Worm (Caenorhabditis elegans): ENCODE results near the gene F42A10.9.

Gene F42A10.9

ce11 chrIII:6147903-6148302 is 16.5 kb upstream of the F42A10.9 start, which contains the start of gene Y42G9A.2:
Gene Y42G9A.2 (plus strand): TSS chrIII:6148186.
- TF ChIP-seq mdt-29 (GFP tag; IDR thresholded peaks at IDR 0.05) (no peak), zip-2 (tag; optimal IDR thresholded peaks at IDR 0.05) (peak; percentile 8), cey-2 (tag; optimal IDR thresholded peaks at IDR 0.05; ENCODE audit: borderline replicate concordance, insufficient read depth) (no peak), rbr-2 (tag; optimal IDR thresholded peaks at IDR 0.05) (no peak), ZK546.5 (tag; optimal IDR thresholded peaks at IDR 0.05) (no peak), aha-1 (tag) (peak; percentile 85), T20F7.1 (GFP tag; optimal IDR thresholded peaks at IDR 0.05) (peak; percentile 52)

- TF ChIP-seq daf-16 (GFP tag; optimal IDR thresholded peaks at IDR 0.05) (no peak), daf-16 (tag; optimal IDR thresholded peaks at IDR 0.05) (peak; percentile 41), tra-1 (GFP tag; IDR thresholded peaks at IDR 0.05) (no peak)
Measured at ce11 chrIII:6148684-6149083, 15.7 kb upstream of the F42A10.9 start.

ce11 chrIII:6149467-6150072 is 14.8 kb upstream of the F42A10.9 start, which contains the start of the genes wht-7 and Y42G9A.1:
Gene wht-7 (minus strand): TSS chrIII:6149597.
Gene Y42G9A.1 (plus strand): TSS chrIII:6149961.
- TF ChIP-seq nhr-102 (tag; optimal IDR thresholded peaks at IDR 0.05) (peak; percentile 4), ZK337.2 (GFP tag; IDR thresholded peaks at IDR 0.05) (no peak), rbr-2 (tag; optimal IDR thresholded peaks at IDR 0.05) (no peak), nhr-41 (GFP tag; IDR thresholded peaks at IDR 0.05) (no peak), pqm-1 (tag; optimal IDR thresholded peaks at IDR 0.05) (peak; percentile 26), ceh-28 (tag; optimal IDR thresholded peaks at IDR 0.05) (no peak), nhr-10 (tag; optimal IDR thresholded peaks at IDR 0.05) (no peak), lin-1 (GFP tag; IDR thresholded peaks at IDR 0.05) (peak; percentile 32; the same call in 1 of the 2 replicates), dve-1 (tag; optimal IDR thresholded peaks at IDR 0.05; ENCODE audit: insufficient read depth) (peak; percentile 68), hlh-11 (tag; optimal IDR thresholded peaks at IDR 0.05) (peak; percentile 71), lsy-2 (tag; optimal IDR thresholded peaks at IDR 0.05) (peak in 1 of 2 experiments; percentile 5), arid-1 (GFP tag; conservative IDR thresholded peaks at IDR 0.05) (0 out of 2 replicates have a peak, but pooled peaks have one; percentile 7), zfp-2 (tag; optimal IDR thresholded peaks at IDR 0.05) (no peak), lin-15B (tag; optimal IDR thresholded peaks at IDR 0.05) (no peak), ceh-82 (tag; optimal IDR thresholded peaks at IDR 0.05) (no peak), nhr-28 (tag; optimal IDR thresholded peaks at IDR 0.05) (peak; percentile 24), lin-38 (GFP tag; IDR thresholded peaks at IDR 0.05) (no peak), php-3 (GFP tag; IDR thresholded peaks at IDR 0.05) (0 out of 2 replicates have a peak, but pooled peaks have one; percentile 46), unc-39 (tag; optimal IDR thresholded peaks at IDR 0.05) (no peak), hlh-30 (tag; optimal IDR thresholded peaks at IDR 0.05; ENCODE audit: insufficient read depth) (peak; percentile 48), fkh-10 (GFP tag; optimal IDR thresholded peaks at IDR 0.05) (no peak), saeg-2 (GFP tag; IDR thresholded peaks at IDR 0.05) (0 out of 2 replicates have a peak, but pooled peaks have one; percentile 23), gei-8 (GFP tag; optimal IDR thresholded peaks at IDR 0.05) (no peak), dpl-1 (GFP tag; optimal IDR thresholded peaks at IDR 0.05) (no peak), Y105C5A.15 (GFP tag; IDR thresholded peaks at IDR 0.05) (no peak), set-16 (GFP tag; IDR thresholded peaks at IDR 0.05) (no peak), nhr-6 (tag; optimal IDR thresholded peaks at IDR 0.05) (no peak), spr-1 (tag; optimal IDR thresholded peaks at IDR 0.05) (no peak), Y48G9A.11 (GFP tag; IDR thresholded peaks at IDR 0.05) (peak; percentile 42; the same call in 1 of the 2 replicates), ctbp-1 (GFP tag; IDR thresholded peaks at IDR 0.05) (no peak), dmd-6 (GFP tag; IDR thresholded peaks at IDR 0.05) (peak; percentile 80), nhr-48 (tag; optimal IDR thresholded peaks at IDR 0.05) (peak; percentile 50), mxl-3 (GFP tag; optimal IDR thresholded peaks at IDR 0.05) (peak; percentile 25), ceh-62 (tag; optimal IDR thresholded peaks at IDR 0.05) (no peak), attf-4 (tag; optimal IDR thresholded peaks at IDR 0.05) (no peak), daf-16 (GFP tag; optimal IDR thresholded peaks at IDR 0.05) (no peak), daf-16 (tag; optimal IDR thresholded peaks at IDR 0.05) (peak; percentile 92), lin-39 (tag; optimal IDR thresholded peaks at IDR 0.05) (no peak)
